Fruit fly (Drosophila melanogaster): Measurements from ENCODE around the gene Mkp3.

DNA sequence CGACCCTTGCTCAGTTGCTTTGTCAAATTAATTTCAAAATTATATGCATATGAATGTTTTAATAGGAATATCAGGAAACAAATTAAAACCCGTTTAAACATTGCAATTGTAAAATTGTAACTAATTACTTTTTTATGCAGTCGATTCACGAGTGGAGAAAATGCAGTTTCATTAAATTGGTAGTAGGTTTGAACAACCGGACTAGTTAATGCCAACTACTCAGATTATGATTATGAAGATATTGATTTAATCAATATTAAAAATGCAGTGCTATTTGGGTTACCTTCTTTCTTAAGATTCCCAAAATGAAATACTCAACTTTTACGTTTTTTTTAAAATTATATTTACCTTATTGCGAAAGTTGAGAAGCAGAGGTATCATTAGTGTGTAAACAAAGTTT, 43.3 kb upstream of the Mkp3 start, which contains the start of gene Spn75F:
- TF ChIP-seq usp (GFP tag; optimal IDR thresholded peaks at IDR 0.05): no peak
- no peak for TF ChIP-seq psq (optimal IDR thresholded peaks at IDR 0.05)
- no peak for TF ChIP-seq pan (optimal IDR thresholded peaks at IDR 0.05)
- no peak for TF ChIP-seq CG8478 (optimal IDR thresholded peaks at IDR 0.05)
- TF ChIP-seq EcR (GFP tag; optimal IDR thresholded peaks at IDR 0.05): no peak

Measured in whole organism.